Worm (Caenorhabditis elegans): ENCODE results near the gene R06F6.8.

ce11 chrII:10804907-10805306 lies 14.9 kb downstream of the R06F6.8 start:
- TF ChIP-seq sma-9 (GFP tag; optimal IDR thresholded peaks at IDR 0.05), result no peak
- no peak for TF ChIP-seq sma-9 (tag; optimal IDR thresholded peaks at IDR 0.05)
- no peak for TF ChIP-seq ztf-11 (tag; optimal IDR thresholded peaks at IDR 0.05)
- TF ChIP-seq nhr-12 (tag; optimal IDR thresholded peaks at IDR 0.05), result no peak
- TF ChIP-seq lin-39 (tag; optimal IDR thresholded peaks at IDR 0.05), result no peak
- no peak for TF ChIP-seq unc-39 (tag; optimal IDR thresholded peaks at IDR 0.05)
- no peak for TF ChIP-seq gmeb-1 (tag; optimal IDR thresholded peaks at IDR 0.05)
- TF ChIP-seq skn-1 (tag; optimal IDR thresholded peaks at IDR 0.05), result no peak
- TF ChIP-seq mab-5 (tag; optimal IDR thresholded peaks at IDR 0.05), result no peak
- TF ChIP-seq nhr-23 (tag; optimal IDR thresholded peaks at IDR 0.05), result no peak
- TF ChIP-seq elt-3 (tag; optimal IDR thresholded peaks at IDR 0.05), result no peak
- TF ChIP-seq R02D3.7 (tag; optimal IDR thresholded peaks at IDR 0.05), result no peak

All from whole organism, L2 larva.